Worm (Caenorhabditis elegans) whole organism, midembryonic: ENCODE measurements around the gene C08E8.1.

ENCODE experiments used
- T22C8.4 ChIP-seq: fragments of 200-800 bp; sonication (Bioruptor generic); IDR thresholded peaks from 2 replicates; pipeline ENCODE4 v1.3.6; 2022; ENCODE audit warnings: missing genetic modification characterization, missing compliant biosample characterization
- cog-1 ChIP-seq: sonication (generic microtip); optimal IDR thresholded peaks from 2 replicates; lab custom pipeline; 2016; ENCODE audit warnings: missing genetic modification characterization, missing compliant biosample characterization
- flt-1 ChIP-seq: fragments of 200-800 bp; sonication (Bioruptor generic); IDR thresholded peaks from 2 replicates; pipeline ENCODE4 v1.3.6; 2022; ENCODE audit warnings: missing genetic modification characterization, missing compliant biosample characterization
- med-1 ChIP-seq: sonication (generic microtip); optimal IDR thresholded peaks from 2 replicates; lab custom pipeline; 2017; ENCODE audit warnings: missing genetic modification characterization, mild to moderate bottlenecking, missing compliant biosample characterization, antibody characterized with exemption, missing genetic modification reagents; ENCODE audit not compliant: insufficient read depth
- ref-1 ChIP-seq: fragments of 200-800 bp; sonication (Bioruptor generic); conservative IDR thresholded peaks from 2 replicates; pipeline ENCODE4 v1.3.6; 2022; ENCODE audit warnings: missing genetic modification reagents, missing genetic modification characterization, missing compliant biosample characterization
- tab-1 ChIP-seq: fragments of 200-800 bp; sonication (Bioruptor generic); IDR thresholded peaks from 2 replicates; pipeline ENCODE4 v1.3.6; 2022; ENCODE audit warnings: missing genetic modification characterization, missing compliant biosample characterization
- ztf-23 ChIP-seq: fragments of 200-800 bp; sonication (Bioruptor generic); IDR thresholded peaks from 2 replicates; pipeline ENCODE4 v1.3.6; 2022; ENCODE audit warnings: missing genetic modification reagents, missing genetic modification characterization, missing compliant biosample characterization
- ztf-29 ChIP-seq: fragments of 200-800 bp; sonication (Bioruptor generic); IDR thresholded peaks from 2 replicates; pipeline ENCODE4 v1.3.6; 2022; ENCODE audit warnings: missing genetic modification reagents, missing genetic modification characterization, missing compliant biosample characterization

- TF ChIP-seq ref-1 (GFP tag; lab: Robert Waterston, UW) (no peak), med-1 (no peak), flt-1 (GFP tag; lab: Robert Waterston, UW) (no peak), ztf-23 (GFP tag; lab: Robert Waterston, UW) (no peak), cog-1 (no peak), ztf-29 (no peak), T22C8.4 (GFP tag; lab: Robert Waterston, UW) (no peak), tab-1 (GFP tag; lab: Robert Waterston, UW) (no peak)
Observed at ce11 chrV:18364558-18364957, 2.3 kb upstream of the C08E8.1 start, which contains the start of gene C08E8.9.
